Worm (Caenorhabditis elegans): ENCODE data around the gene C10A4.13.

C10A4.13 gene

DNA sequence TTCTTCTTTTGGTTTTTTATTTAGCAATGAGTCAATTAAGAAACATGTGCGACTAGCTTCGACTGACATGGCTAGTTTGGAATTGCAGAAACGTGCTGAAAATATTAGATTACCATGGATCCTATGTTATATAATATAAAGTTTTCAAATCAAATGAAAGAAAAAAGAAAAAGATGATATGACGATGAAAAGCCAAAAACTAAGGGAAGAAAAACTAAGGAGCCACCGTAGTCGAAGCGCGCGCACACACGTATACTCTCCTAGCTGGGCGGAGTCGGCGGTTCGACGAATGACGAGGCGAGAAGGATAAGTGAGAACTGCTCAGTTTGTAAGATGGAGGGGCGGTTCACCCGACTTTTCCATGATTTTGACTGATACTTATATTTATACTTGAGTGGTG, 27.0 kb upstream of the C10A4.13 start, which contains the start of gene mnm-2:
TSS of gene mnm-2 (minus strand) at position 101 of the 400 bp plus-strand sequence.
- TF ChIP-seq ztf-23 (GFP tag; IDR thresholded peaks at IDR 0.05), result no peak
- TF ChIP-seq tab-1 (GFP tag; IDR thresholded peaks at IDR 0.05), result no peak

DNA sequence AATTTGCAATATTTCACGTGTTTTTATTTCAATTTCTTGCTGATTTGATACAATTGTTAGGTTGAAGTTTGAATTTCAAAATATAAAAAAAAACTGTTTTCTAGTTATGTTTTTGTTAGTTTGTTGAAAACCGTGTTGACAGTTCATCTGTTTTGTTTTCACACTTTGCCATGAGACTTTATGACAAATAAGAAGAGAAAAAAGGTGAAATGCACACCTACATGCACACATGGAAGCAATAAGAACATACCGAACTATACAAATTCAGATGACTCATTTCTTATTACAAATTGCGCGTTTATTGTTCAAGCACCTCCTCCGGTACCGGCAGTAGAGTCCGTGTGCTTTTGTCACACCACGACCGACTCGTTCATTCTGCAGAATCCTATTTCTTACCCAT, 22.7 kb upstream of the C10A4.13 start, which contains the start of gene C10A4.9:
TSS of gene C10A4.9 (plus strand) at position 301 of the 400 bp plus-strand sequence.
- no peak for TF ChIP-seq klf-2 (GFP tag; conservative IDR thresholded peaks at IDR 0.05)

DNA sequence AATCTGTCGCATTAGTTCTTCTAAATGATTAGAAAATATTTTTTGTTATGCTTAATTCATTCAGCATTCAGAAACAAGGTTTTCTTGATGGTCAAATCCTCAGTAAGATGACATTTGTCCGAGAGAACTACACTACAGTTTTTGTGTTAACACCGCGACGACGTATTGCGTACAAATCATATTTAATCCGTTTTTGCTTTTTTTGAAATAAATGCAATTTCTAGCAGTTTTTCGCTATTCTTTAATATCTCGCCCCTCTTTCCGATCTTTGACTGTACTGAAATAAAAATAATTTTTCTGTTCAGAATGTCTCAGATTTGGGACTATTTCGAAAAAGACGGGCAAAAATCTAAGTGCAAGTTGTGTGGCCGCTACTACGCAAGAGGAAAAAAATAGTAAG, 18.2 kb upstream of the C10A4.13 start, which contains the start of gene C10A4.1:
TSS of gene C10A4.1 (plus strand) at position 301 of the 400 bp plus-strand sequence.
- TF ChIP-seq tab-1 (GFP tag; IDR thresholded peaks at IDR 0.05), result no peak
- TF ChIP-seq ztf-29 (GFP tag; IDR thresholded peaks at IDR 0.05), result no peak
- TF ChIP-seq med-1 (GFP tag; optimal IDR thresholded peaks at IDR 0.05; ENCODE audit: insufficient read depth), result no peak
- no peak for TF ChIP-seq T22C8.4 (GFP tag; IDR thresholded peaks at IDR 0.05)
- TF ChIP-seq ref-1 (GFP tag; conservative IDR thresholded peaks at IDR 0.05), result no peak
- no peak for TF ChIP-seq klf-2 (GFP tag; conservative IDR thresholded peaks at IDR 0.05)
- no peak for TF ChIP-seq ztf-23 (GFP tag; IDR thresholded peaks at IDR 0.05)
- TF ChIP-seq flt-1 (GFP tag; IDR thresholded peaks at IDR 0.05), result no peak
- TF ChIP-seq cog-1 (tag; optimal IDR thresholded peaks at IDR 0.05), result no peak

DNA sequence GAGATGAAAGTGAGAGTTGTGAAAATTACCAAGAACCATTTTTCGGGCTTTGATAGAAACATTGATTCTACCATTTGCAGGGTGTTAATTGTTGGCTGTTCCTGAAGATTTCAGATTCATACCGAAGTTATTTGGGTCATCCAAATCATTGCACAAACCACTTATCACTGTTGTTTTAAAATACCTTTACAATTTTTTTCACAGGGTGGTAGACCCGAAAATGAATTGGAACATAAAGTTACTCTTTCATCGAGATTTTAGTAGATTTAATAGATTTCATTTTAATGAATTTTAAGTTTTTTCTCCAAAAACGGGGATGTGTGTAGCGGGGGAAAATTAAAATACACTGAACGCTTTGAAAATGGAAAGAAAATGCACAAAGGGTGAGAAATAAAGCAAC, 17.6 kb upstream of the C10A4.13 start, which contains the start of gene C10A4.7:
TSS of gene C10A4.7 (minus strand) at position 101 of the 400 bp plus-strand sequence.
- TF ChIP-seq T22C8.4 (GFP tag; IDR thresholded peaks at IDR 0.05), result no peak
- no peak for TF ChIP-seq ztf-29 (GFP tag; IDR thresholded peaks at IDR 0.05)
- no peak for TF ChIP-seq med-1 (GFP tag; optimal IDR thresholded peaks at IDR 0.05; ENCODE audit: insufficient read depth)
- no peak for TF ChIP-seq tab-1 (GFP tag; IDR thresholded peaks at IDR 0.05)
- TF ChIP-seq cog-1 (tag; optimal IDR thresholded peaks at IDR 0.05), result no peak
- no peak for TF ChIP-seq ref-1 (GFP tag; conservative IDR thresholded peaks at IDR 0.05)
- no peak for TF ChIP-seq klf-2 (GFP tag; conservative IDR thresholded peaks at IDR 0.05)
- no peak for TF ChIP-seq flt-1 (GFP tag; IDR thresholded peaks at IDR 0.05)

DNA sequence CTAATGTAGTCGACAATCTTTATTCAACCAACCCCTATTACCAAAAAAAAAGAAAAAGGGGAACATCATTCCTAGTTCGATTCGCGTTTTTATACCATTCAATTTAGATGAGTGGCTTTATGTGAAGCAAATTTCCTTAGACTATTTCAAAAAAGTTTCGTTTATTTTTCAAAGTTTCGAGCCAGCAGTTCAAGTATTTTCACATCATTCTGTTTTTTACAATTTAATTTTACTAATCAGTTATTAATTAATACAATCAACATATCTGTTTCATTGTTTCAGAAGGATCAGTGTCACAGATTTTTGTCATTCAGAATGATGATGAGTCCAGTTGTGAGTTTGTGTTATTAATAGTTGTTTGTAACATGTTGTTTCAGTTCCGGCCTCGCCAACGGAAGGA, 12.1 kb upstream of the C10A4.13 start, which contains the start of gene C10A4.2:
TSS of gene C10A4.2 (plus strand) at position 301 of the 400 bp plus-strand sequence.
- TF ChIP-seq T22C8.4 (GFP tag; IDR thresholded peaks at IDR 0.05) (no peak), cog-1 (tag; optimal IDR thresholded peaks at IDR 0.05) (no peak), med-1 (GFP tag; optimal IDR thresholded peaks at IDR 0.05; ENCODE audit: insufficient read depth) (no peak)

DNA sequence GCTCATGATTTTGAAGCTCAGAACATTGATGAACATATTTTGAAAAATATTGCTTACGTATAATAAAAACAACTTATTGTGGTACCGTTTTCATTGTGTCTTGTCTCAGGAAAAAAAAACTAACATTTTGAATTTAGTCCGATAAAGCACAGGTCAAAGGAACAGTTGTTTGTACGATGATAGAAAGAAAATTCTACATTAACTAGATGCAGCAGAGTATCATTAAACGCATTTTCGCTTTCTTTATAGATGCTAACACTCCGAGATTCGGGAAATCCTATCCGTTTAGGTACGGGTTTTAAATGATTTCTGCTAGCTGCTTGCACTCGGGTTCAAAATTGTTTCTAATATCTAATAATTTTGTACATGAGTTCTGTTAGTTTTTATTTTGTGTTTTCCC, 11.2 kb upstream of the C10A4.13 start:
- TF ChIP-seq ref-1 (GFP tag; conservative IDR thresholded peaks at IDR 0.05) (no peak), klf-2 (GFP tag; conservative IDR thresholded peaks at IDR 0.05) (no peak), med-1 (GFP tag; optimal IDR thresholded peaks at IDR 0.05; ENCODE audit: insufficient read depth) (no peak), ztf-23 (GFP tag; IDR thresholded peaks at IDR 0.05) (no peak), T22C8.4 (GFP tag; IDR thresholded peaks at IDR 0.05) (no peak), flt-1 (GFP tag; IDR thresholded peaks at IDR 0.05) (no peak), cog-1 (tag; optimal IDR thresholded peaks at IDR 0.05) (no peak), ztf-29 (GFP tag; IDR thresholded peaks at IDR 0.05) (no peak), tab-1 (GFP tag; IDR thresholded peaks at IDR 0.05) (no peak)

DNA sequence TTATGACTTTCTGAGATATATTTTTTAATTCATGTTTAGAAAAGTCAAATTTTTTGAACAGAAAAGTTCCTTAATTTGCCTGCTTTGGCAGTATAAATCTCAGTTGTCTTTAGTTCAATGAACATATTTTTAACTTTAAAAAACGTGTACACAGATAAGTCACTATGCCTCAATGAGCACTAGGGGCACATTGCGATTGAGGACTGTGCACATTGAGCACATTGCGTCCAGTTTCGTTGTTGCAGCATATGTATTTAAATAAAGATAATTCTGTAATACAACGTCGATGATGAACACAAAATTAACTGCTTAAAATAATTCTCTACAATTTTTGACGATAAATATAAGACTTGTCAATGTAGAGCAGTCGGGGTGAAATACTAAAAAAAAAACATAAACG, 9.9 kb upstream of the C10A4.13 start:
- TF ChIP-seq ztf-23 (GFP tag; IDR thresholded peaks at IDR 0.05), result no peak
- no peak for TF ChIP-seq ref-1 (GFP tag; conservative IDR thresholded peaks at IDR 0.05)
- no peak for TF ChIP-seq ztf-29 (GFP tag; IDR thresholded peaks at IDR 0.05)
- no peak for TF ChIP-seq tab-1 (GFP tag; IDR thresholded peaks at IDR 0.05)
- TF ChIP-seq T22C8.4 (GFP tag; IDR thresholded peaks at IDR 0.05), result no peak
- no peak for TF ChIP-seq klf-2 (GFP tag; conservative IDR thresholded peaks at IDR 0.05)
- no peak for TF ChIP-seq flt-1 (GFP tag; IDR thresholded peaks at IDR 0.05)
- TF ChIP-seq med-1 (GFP tag; optimal IDR thresholded peaks at IDR 0.05; ENCODE audit: insufficient read depth), result no peak
- no peak for TF ChIP-seq cog-1 (tag; optimal IDR thresholded peaks at IDR 0.05)

DNA sequence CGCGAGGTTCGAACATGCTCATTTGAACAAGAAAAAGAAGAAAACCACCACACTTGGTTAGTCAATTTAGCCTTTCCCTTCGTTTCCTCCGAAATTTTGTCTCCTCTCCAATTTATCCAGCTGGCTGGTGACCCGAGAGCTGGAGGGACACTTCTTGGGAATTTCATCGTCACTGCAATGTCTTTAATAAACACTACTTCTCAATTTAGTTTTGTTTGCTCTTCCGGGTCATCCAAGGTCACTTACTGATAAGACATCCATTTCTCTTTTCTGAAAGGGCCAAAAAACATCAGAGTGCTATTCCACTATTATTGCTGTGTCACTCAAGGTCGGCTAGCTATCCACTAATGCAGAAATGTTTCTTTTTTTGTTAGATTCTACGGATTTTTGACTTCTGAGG, 7.6 kb upstream of the C10A4.13 start, which contains the start of gene C10A4.3:
TSS of gene C10A4.3 (plus strand) at position 301 of the 400 bp plus-strand sequence.
- TF ChIP-seq flt-1 (GFP tag; IDR thresholded peaks at IDR 0.05) (no peak), med-1 (GFP tag; optimal IDR thresholded peaks at IDR 0.05; ENCODE audit: insufficient read depth) (no peak), ztf-29 (GFP tag; IDR thresholded peaks at IDR 0.05) (no peak), klf-2 (GFP tag; conservative IDR thresholded peaks at IDR 0.05) (no peak), T22C8.4 (GFP tag; IDR thresholded peaks at IDR 0.05) (no peak), ztf-23 (GFP tag; IDR thresholded peaks at IDR 0.05) (no peak), tab-1 (GFP tag; IDR thresholded peaks at IDR 0.05) (no peak), ref-1 (GFP tag; conservative IDR thresholded peaks at IDR 0.05) (no peak), cog-1 (tag; optimal IDR thresholded peaks at IDR 0.05) (no peak)

DNA sequence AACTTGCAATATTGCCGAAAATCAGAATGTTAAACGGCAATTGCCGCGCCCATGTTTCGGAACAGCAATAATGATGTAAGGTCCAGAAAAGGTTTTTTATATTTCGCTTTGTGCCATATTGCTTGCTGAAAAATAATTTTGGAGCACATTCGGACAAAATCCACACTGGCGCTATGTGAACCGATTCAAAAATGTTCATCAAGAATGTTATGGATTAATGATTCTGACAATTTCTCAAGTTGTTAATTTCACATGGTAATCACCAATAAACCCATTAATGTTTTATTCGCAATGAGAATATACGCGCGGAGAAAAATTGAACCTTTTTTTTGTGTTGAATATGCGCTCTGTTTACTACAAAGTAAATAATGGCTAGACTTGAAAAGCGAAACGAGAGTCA, 6.7 kb upstream of the C10A4.13 start:
- no peak for TF ChIP-seq med-1 (GFP tag; optimal IDR thresholded peaks at IDR 0.05; ENCODE audit: insufficient read depth)
- TF ChIP-seq ztf-29 (GFP tag; IDR thresholded peaks at IDR 0.05), result no peak
- TF ChIP-seq ztf-23 (GFP tag; IDR thresholded peaks at IDR 0.05), result no peak
- TF ChIP-seq ref-1 (GFP tag; conservative IDR thresholded peaks at IDR 0.05), result no peak
- TF ChIP-seq klf-2 (GFP tag; conservative IDR thresholded peaks at IDR 0.05), result no peak
- TF ChIP-seq flt-1 (GFP tag; IDR thresholded peaks at IDR 0.05), result no peak
- no peak for TF ChIP-seq tab-1 (GFP tag; IDR thresholded peaks at IDR 0.05)
- TF ChIP-seq cog-1 (tag; optimal IDR thresholded peaks at IDR 0.05), result no peak
- TF ChIP-seq T22C8.4 (GFP tag; IDR thresholded peaks at IDR 0.05), result no peak

DNA sequence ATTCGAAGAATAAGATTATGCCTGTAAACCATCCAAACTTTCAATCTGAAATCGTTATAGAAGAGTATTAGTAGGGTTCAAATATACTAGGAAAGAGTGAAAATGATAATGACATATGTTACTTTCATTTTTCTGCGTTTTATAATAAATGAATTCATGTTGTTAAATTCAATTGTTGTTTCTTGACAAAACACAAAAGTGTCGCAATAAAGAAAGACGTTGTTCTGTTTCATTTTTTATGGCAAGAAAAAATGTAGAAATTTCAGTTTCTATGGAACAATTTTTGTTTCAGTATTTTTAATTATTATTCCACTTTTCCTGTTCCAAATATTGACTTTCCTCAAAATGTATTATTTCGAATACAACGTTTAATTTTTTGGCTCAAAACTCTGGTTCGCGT, 3.0 kb upstream of the C10A4.13 start, which contains the start of gene C10A4.4:
TSS of gene C10A4.4 (plus strand) at position 301 of the 400 bp plus-strand sequence.
- no peak for TF ChIP-seq tab-1 (GFP tag; IDR thresholded peaks at IDR 0.05)
- TF ChIP-seq klf-2 (GFP tag; conservative IDR thresholded peaks at IDR 0.05), result no peak

DNA sequence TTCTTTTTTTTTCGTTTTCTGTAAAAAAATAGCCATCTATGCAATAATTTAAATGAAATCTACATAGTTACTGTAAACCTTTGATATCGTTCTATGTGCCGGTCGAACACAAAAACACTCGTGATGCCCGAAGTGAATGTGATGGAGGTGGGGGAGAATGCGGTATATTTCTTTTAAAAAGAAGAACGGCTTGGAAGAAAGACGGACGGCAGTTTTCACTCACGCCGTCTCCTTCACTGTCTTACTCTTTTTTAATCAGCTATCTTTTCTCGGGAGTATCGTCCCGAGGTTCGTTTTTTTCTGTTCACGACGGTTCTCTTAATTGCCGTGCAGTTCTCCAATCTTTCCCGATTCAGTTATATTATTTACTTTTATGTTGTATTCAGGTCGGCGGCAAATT, 749 bp upstream of the C10A4.13 start, which contains the start of gene C10A4.10:
TSS of gene C10A4.10 (plus strand) at position 301 of the 400 bp plus-strand sequence.
- TF ChIP-seq med-1 (GFP tag; optimal IDR thresholded peaks at IDR 0.05; ENCODE audit: insufficient read depth), result no peak
- no peak for TF ChIP-seq ztf-29 (GFP tag; IDR thresholded peaks at IDR 0.05)
- no peak for TF ChIP-seq klf-2 (GFP tag; conservative IDR thresholded peaks at IDR 0.05)
- no peak for TF ChIP-seq ref-1 (GFP tag; conservative IDR thresholded peaks at IDR 0.05)
- TF ChIP-seq tab-1 (GFP tag; IDR thresholded peaks at IDR 0.05), result no peak
- TF ChIP-seq T22C8.4 (GFP tag; IDR thresholded peaks at IDR 0.05), result no peak
- TF ChIP-seq ztf-23 (GFP tag; IDR thresholded peaks at IDR 0.05), result no peak
- TF ChIP-seq cog-1 (tag; optimal IDR thresholded peaks at IDR 0.05), result no peak
- TF ChIP-seq flt-1 (GFP tag; IDR thresholded peaks at IDR 0.05), result no peak

Data from whole organism, midembryonic.